Worm (Caenorhabditis elegans) whole organism, L2 larva: ENCODE measurements around the gene C04G2.5.
A peak's percentile ranks its signal among the peaks of the same experiment; 100 is the strongest.

Experiments used
- R02D3.7 ChIP-seq: fragments of 150-350 bp; optimal IDR thresholded peaks from 2 replicates; lab custom pipeline; 2014; ENCODE audit warnings: missing biosample characterization, missing genetic modification characterization
- ZK546.5 ChIP-seq: sonication (generic microtip); optimal IDR thresholded peaks from 2 replicates; lab custom pipeline; 2017; ENCODE audit warnings: missing biosample characterization, missing genetic modification characterization
- dmd-4 ChIP-seq: sonication (generic microtip); optimal IDR thresholded peaks from 2 replicates; lab custom pipeline; 2017; ENCODE audit warnings: missing biosample characterization, missing genetic modification characterization
- elt-1 ChIP-seq: fragments of 150-350 bp; optimal IDR thresholded peaks from 2 replicates; lab custom pipeline; 2014; ENCODE audit warnings: missing biosample characterization, missing genetic modification characterization
- fos-1 ChIP-seq: fragments of 150-350 bp; optimal IDR thresholded peaks from 2 replicates; lab custom pipeline; 2014; ENCODE audit warnings: missing biosample characterization, missing genetic modification characterization
- nhr-21 ChIP-seq: fragments of 150-350 bp; optimal IDR thresholded peaks from 2 replicates; lab custom pipeline; 2014; ENCODE audit warnings: missing biosample characterization, missing genetic modification characterization
- nhr-6 ChIP-seq: fragments of 150-350 bp; optimal IDR thresholded peaks from 2 replicates; lab custom pipeline; 2014; ENCODE audit warnings: missing biosample characterization, missing genetic modification characterization
- unc-39 ChIP-seq: fragments of 150-350 bp; optimal IDR thresholded peaks from 2 replicates; lab custom pipeline; 2014; ENCODE audit warnings: missing biosample characterization, missing genetic modification characterization
- zag-1 ChIP-seq: fragments of 150-350 bp; optimal IDR thresholded peaks from 2 replicates; lab custom pipeline; 2014; ENCODE audit warnings: missing biosample characterization, missing genetic modification characterization

DNA sequence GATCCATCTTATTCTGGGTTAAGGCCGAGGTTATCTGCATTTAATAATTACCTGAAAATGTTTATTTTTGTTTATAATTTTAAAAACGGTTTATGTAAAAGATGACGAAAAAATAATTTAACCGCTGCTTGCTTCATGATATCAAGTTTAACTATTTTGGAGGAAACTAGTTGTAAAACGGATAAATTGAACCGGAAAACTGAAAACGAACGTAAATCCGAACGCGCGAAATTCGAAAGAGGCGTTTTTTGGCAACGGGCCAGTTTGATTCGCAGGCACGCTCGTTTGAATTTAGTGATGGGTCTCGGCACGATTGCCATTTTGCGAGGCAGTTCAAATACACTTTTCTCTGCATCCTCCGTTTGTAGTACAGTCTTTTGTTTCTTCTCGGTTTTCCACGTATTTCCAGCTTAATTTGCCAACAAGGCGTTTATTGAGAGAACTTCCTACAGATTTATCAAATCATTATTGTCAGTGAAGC lies 33.9 kb upstream of the C04G2.5 start, which contains the start of the genes gtbp-1 and K08F4.3:
- TF ChIP-seq zag-1 (peak; percentile 20), dmd-4 (tag; lab: Kevin White, UChicago) (no peak), R02D3.7 (no peak), fos-1 (tag; lab: Kevin White, UChicago) (no peak), nhr-21 (tag; lab: Kevin White, UChicago) (peak; percentile 2), elt-1 (tag; lab: Kevin White, UChicago) (no peak), nhr-6 (tag; lab: Kevin White, UChicago) (no peak), unc-39 (tag; lab: Kevin White, UChicago) (no peak), ZK546.5 (tag; lab: Kevin White, UChicago) (peak; percentile 80)
